Worm (Caenorhabditis elegans): ENCODE results near the gene fbxa-222.

DNA sequence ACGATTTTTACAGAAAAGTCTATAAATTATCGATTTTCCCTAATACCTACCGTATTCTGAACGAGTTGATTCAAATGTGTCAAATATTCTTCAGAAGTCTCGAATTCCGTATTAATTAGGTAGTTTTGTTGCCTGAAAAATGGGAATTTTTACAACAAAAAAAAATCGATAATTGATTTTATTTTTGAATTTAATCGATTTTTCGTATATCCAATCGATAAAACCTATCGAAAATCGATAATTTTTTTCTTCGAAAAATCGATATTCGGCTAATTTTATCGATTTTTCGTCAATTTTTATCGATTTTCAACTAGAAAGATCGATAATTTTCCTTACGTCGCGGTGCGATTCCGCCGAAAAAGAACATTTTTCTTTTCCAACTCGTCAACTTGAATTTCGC lies 32.6 kb upstream of the fbxa-222 start:
- TF ChIP-seq unc-62 (GFP tag; optimal IDR thresholded peaks at IDR 0.05) (no peak), peb-1 (tag; optimal IDR thresholded peaks at IDR 0.05) (no peak), nhr-77 (tag; optimal IDR thresholded peaks at IDR 0.05) (no peak)
